Fruit fly (Drosophila melanogaster) whole organism, embryonic: ENCODE measurements around the gene Eig71Ec.

Source experiments
- ATbp ChIP-seq: fragments of 200-800 bp; sonication (Bioruptor generic); optimal IDR thresholded peaks from 2 replicates; lab custom pipeline; 2017; ENCODE audit warnings: missing biosample characterization, mild to moderate bottlenecking, missing genetic modification characterization, missing genetic modification reagents
- Atf6 ChIP-seq: fragments of 200-800 bp; sonication (Bioruptor generic); IDR thresholded peaks from 2 replicates; pipeline ENCODE4 v1.3.6; 2022; ENCODE audit warnings: missing biosample characterization, missing genetic modification characterization
- BtbVII ChIP-seq: fragments of 200-800 bp; sonication (Bioruptor generic); optimal IDR thresholded peaks from 3 replicates; lab custom pipeline; 2017; ENCODE audit warnings: missing biosample characterization, mild to moderate bottlenecking, missing genetic modification characterization
- CG10209 ChIP-seq: fragments of 200-800 bp; sonication (Bioruptor generic); optimal IDR thresholded peaks from 3 replicates; lab custom pipeline; 2017; ENCODE audit warnings: missing biosample characterization, mild to moderate bottlenecking, missing genetic modification characterization, missing genetic modification reagents
- CG11456 ChIP-seq: fragments of 200-800 bp; sonication (Bioruptor generic); IDR thresholded peaks from 3 replicates; pipeline ENCODE4 v1.3.6; 2022; ENCODE audit warnings: missing biosample characterization, missing genetic modification characterization
- CG13894 ChIP-seq: fragments of 200-800 bp; sonication (Bioruptor generic); optimal IDR thresholded peaks from 3 replicates; lab custom pipeline; 2018; ENCODE audit warnings: missing biosample characterization, mild to moderate bottlenecking, missing genetic modification characterization, moderate library complexity
- CG14014 ChIP-seq: fragments of 200-800 bp; sonication (Bioruptor generic); IDR thresholded peaks from 2 replicates; pipeline ENCODE4 v1.3.6; 2022; ENCODE audit warnings: missing biosample characterization, missing genetic modification characterization
- CG14667 ChIP-seq: fragments of 200-800 bp; sonication (Bioruptor generic); IDR thresholded peaks from 2 replicates; pipeline ENCODE4 v1.3.6; 2022; ENCODE audit warnings: missing biosample characterization, missing genetic modification characterization
- CG16815 ChIP-seq: fragments of 200-800 bp; sonication (Bioruptor generic); optimal IDR thresholded peaks from 3 replicates; lab custom pipeline; 2017; ENCODE audit warnings: missing biosample characterization, mild to moderate bottlenecking, missing genetic modification characterization
- CG16863 ChIP-seq: fragments of 200-800 bp; sonication (Bioruptor generic); optimal IDR thresholded peaks from 3 replicates; lab custom pipeline; 2016; ENCODE audit warnings: missing biosample characterization, missing genetic modification characterization
- CG17359 ChIP-seq: fragments of 200-800 bp; sonication (Bioruptor generic); optimal IDR thresholded peaks from 3 replicates; lab custom pipeline; 2018; ENCODE audit warnings: missing biosample characterization, mild to moderate bottlenecking, missing genetic modification characterization, moderate library complexity
- CG17829 ChIP-seq: fragments of 200-800 bp; optimal IDR thresholded peaks from 2 replicates; lab custom pipeline; 2019; ENCODE audit warnings: missing biosample characterization, mild to moderate bottlenecking, missing genetic modification characterization, moderate library complexity
- CG18262 ChIP-seq: fragments of 200-800 bp; optimal IDR thresholded peaks from 3 replicates; lab custom pipeline; 2019; ENCODE audit warnings: missing biosample characterization, mild to moderate bottlenecking, missing genetic modification characterization, moderate library complexity
- CG2199 ChIP-seq: fragments of 200-800 bp; sonication (Bioruptor generic); IDR thresholded peaks from 3 replicates; pipeline ENCODE4 v1.3.6; 2022; ENCODE audit warnings: missing biosample characterization, missing genetic modification characterization
- CG2889 ChIP-seq: fragments of 200-800 bp; sonication (Bioruptor generic); IDR thresholded peaks from 3 replicates; pipeline ENCODE4 v1.3.6; 2022; ENCODE audit warnings: missing biosample characterization, missing genetic modification characterization
- CG33557 ChIP-seq: fragments of 200-800 bp; sonication (Bioruptor generic); optimal IDR thresholded peaks from 2 replicates; lab custom pipeline; 2019; ENCODE audit warnings: missing biosample characterization, mild to moderate bottlenecking, missing genetic modification characterization, moderate library complexity
- CG3407 ChIP-seq: fragments of 200-800 bp; sonication (Bioruptor generic); optimal IDR thresholded peaks from 2 replicates; lab custom pipeline; 2018; ENCODE audit warnings: missing biosample characterization, mild to moderate bottlenecking, missing genetic modification characterization
- CG34376 ChIP-seq: fragments of 200-800 bp; sonication (Bioruptor generic); optimal IDR thresholded peaks from 2 replicates; lab custom pipeline; 2018; ENCODE audit warnings: missing biosample characterization, mild to moderate bottlenecking, missing genetic modification characterization
- CG4282 ChIP-seq: fragments of 200-800 bp; sonication (Bioruptor generic); optimal IDR thresholded peaks from 2 replicates; lab custom pipeline; 2016; ENCODE audit warnings: missing biosample characterization, missing genetic modification characterization
- CG6254 ChIP-seq: fragments of 200-800 bp; sonication (Bioruptor generic); optimal IDR thresholded peaks from 3 replicates; lab custom pipeline; 2017; ENCODE audit warnings: mild to moderate bottlenecking, missing biosample characterization, missing genetic modification reagents, missing genetic modification characterization
- CG8290 ChIP-seq, 3 experiments: fragments of 200-800 bp; sonication (Bioruptor generic); optimal IDR thresholded peaks; 2 replicates each; lab custom pipeline; 2016 to 2019; ENCODE audit warnings: missing biosample characterization in 3 of 3, missing genetic modification characterization in 3 of 3, mild to moderate bottlenecking in 2 of 3, moderate library complexity in 1 of 3
- CG8924 ChIP-seq: fragments of 200-800 bp; optimal IDR thresholded peaks from 3 replicates; lab custom pipeline; 2019; ENCODE audit warnings: missing biosample characterization, mild to moderate bottlenecking, missing genetic modification characterization, moderate library complexity
- Deaf1 ChIP-seq: fragments of 200-800 bp; optimal IDR thresholded peaks from 3 replicates; lab custom pipeline; 2019; ENCODE audit warnings: missing biosample characterization, mild to moderate bottlenecking, missing genetic modification characterization, moderate library complexity
- Dip3 ChIP-seq: fragments of 200-800 bp; sonication (Bioruptor generic); optimal IDR thresholded peaks from 3 replicates; lab custom pipeline; 2016; ENCODE audit warnings: missing biosample characterization, missing genetic modification characterization
- Dp ChIP-seq: fragments of 200-800 bp; sonication (Bioruptor generic); optimal IDR thresholded peaks from 2 replicates; lab custom pipeline; 2018; ENCODE audit warnings: missing biosample characterization, mild to moderate bottlenecking, missing genetic modification characterization, moderate library complexity
- Ets97D ChIP-seq: fragments of 200-800 bp; sonication (Bioruptor generic); optimal IDR thresholded peaks from 3 replicates; lab custom pipeline; 2016; ENCODE audit warnings: missing biosample characterization, missing genetic modification characterization
- Fer1 ChIP-seq: fragments of 200-800 bp; sonication (Bioruptor generic); optimal IDR thresholded peaks from 2 replicates; lab custom pipeline; 2017; ENCODE audit warnings: missing biosample characterization, mild to moderate bottlenecking, missing genetic modification characterization
- Gug ChIP-seq: fragments of 200-800 bp; sonication (Bioruptor generic); IDR thresholded peaks from 4 replicates; pipeline ENCODE4 v1.3.6; 2022; ENCODE audit warnings: missing biosample characterization, missing genetic modification characterization
- HLH3B ChIP-seq: fragments of 200-800 bp; sonication (Bioruptor generic); IDR thresholded peaks from 2 replicates; pipeline ENCODE4 v1.3.6; 2022; ENCODE audit warnings: missing biosample characterization, missing genetic modification characterization
- Hr51 ChIP-seq, 2 experiments: fragments of 200-800 bp; sonication (Bioruptor generic); optimal IDR thresholded peaks; 2 replicates in 1 of 2; 3 replicates in 1 of 2; lab custom pipeline; 2016 to 2018; ENCODE audit warnings: missing biosample characterization in 2 of 2, missing genetic modification characterization in 2 of 2, mild to moderate bottlenecking in 1 of 2, moderate library complexity in 1 of 2
- NC2β ChIP-seq: fragments of 200-800 bp; sonication (Bioruptor generic); optimal IDR thresholded peaks from 2 replicates; lab custom pipeline; 2016; ENCODE audit warnings: missing biosample characterization, missing genetic modification characterization
- Rfx ChIP-seq: fragments of 200-800 bp; sonication (Bioruptor generic); IDR thresholded peaks from 2 replicates; pipeline ENCODE4 v1.3.6; 2022; ENCODE audit warnings: missing biosample characterization, missing genetic modification characterization
- Sox100B ChIP-seq: fragments of 200-800 bp; sonication (Bioruptor generic); optimal IDR thresholded peaks from 3 replicates; lab custom pipeline; 2018; ENCODE audit warnings: missing biosample characterization, mild to moderate bottlenecking, missing genetic modification characterization
- Tbp ChIP-seq: fragments of >200 bp; optimal IDR thresholded peaks from 2 replicates; lab custom pipeline; 2018; ENCODE audit warnings: missing biosample characterization, missing genetic modification characterization
- btn ChIP-seq: fragments of 200-800 bp; sonication (Bioruptor generic); optimal IDR thresholded peaks from 2 replicates; lab custom pipeline; 2016; ENCODE audit warnings: missing biosample characterization, missing genetic modification characterization
- da ChIP-seq: fragments of 200-800 bp; sonication (Bioruptor generic); optimal IDR thresholded peaks from 2 replicates; lab custom pipeline; 2016; ENCODE audit warnings: missing biosample characterization, missing genetic modification characterization
- exex ChIP-seq: fragments of 200-800 bp; sonication (Bioruptor generic); optimal IDR thresholded peaks from 4 replicates; lab custom pipeline; 2018; ENCODE audit warnings: missing biosample characterization, mild to moderate bottlenecking, missing genetic modification characterization, moderate library complexity
- fd102C ChIP-seq: fragments of 200-800 bp; sonication (Bioruptor generic); optimal IDR thresholded peaks from 2 replicates; lab custom pipeline; 2018; ENCODE audit warnings: missing biosample characterization, mild to moderate bottlenecking, missing genetic modification characterization, moderate library complexity
- gfzf ChIP-seq: fragments of 200-800 bp; sonication (Bioruptor generic); optimal IDR thresholded peaks from 2 replicates; lab custom pipeline; 2016; ENCODE audit warnings: missing biosample characterization, mild to moderate bottlenecking, missing genetic modification characterization, moderate library complexity
- gt ChIP-seq: fragments of 200-800 bp; sonication (Bioruptor generic); IDR thresholded peaks from 2 replicates; pipeline ENCODE4 v1.3.6; 2022; ENCODE audit warnings: missing biosample characterization, missing genetic modification characterization
- insv ChIP-seq, 2 experiments: fragments of 200-800 bp; sonication (Bioruptor generic); optimal IDR thresholded peaks; 3 replicates each; lab custom pipeline; 2016 to 2018; ENCODE audit warnings: missing biosample characterization in 2 of 2, missing genetic modification characterization in 2 of 2
- nom ChIP-seq: fragments of 200-800 bp; sonication (Bioruptor generic); optimal IDR thresholded peaks from 2 replicates; lab custom pipeline; 2017; ENCODE audit warnings: missing biosample characterization, missing genetic modification characterization, mild to moderate bottlenecking, moderate library complexity, missing genetic modification reagents
- p53 ChIP-seq: fragments of 200-800 bp; sonication (Bioruptor generic); optimal IDR thresholded peaks from 2 replicates; lab custom pipeline; 2016; ENCODE audit warnings: missing biosample characterization, missing genetic modification characterization
- ro ChIP-seq: fragments of 200-800 bp; sonication (Bioruptor generic); IDR thresholded peaks from 2 replicates; pipeline ENCODE4 v1.3.6; 2022; ENCODE audit warnings: missing biosample characterization, missing genetic modification characterization
- sens-2 ChIP-seq: fragments of 200-800 bp; sonication (Bioruptor generic); IDR thresholded peaks from 2 replicates; pipeline ENCODE4 v1.3.6; 2022; ENCODE audit warnings: missing biosample characterization, missing genetic modification characterization
- seq ChIP-seq: fragments of 200-800 bp; sonication (Bioruptor generic); IDR thresholded peaks from 2 replicates; pipeline ENCODE4 v1.3.6; 2022; ENCODE audit warnings: missing biosample characterization, missing genetic modification characterization
- so ChIP-seq: fragments of 200-800 bp; sonication (Bioruptor generic); IDR thresholded peaks from 3 replicates; pipeline ENCODE4 v1.3.6; 2022; ENCODE audit warnings: missing biosample characterization, missing genetic modification characterization
- wdn ChIP-seq: fragments of 200-800 bp; sonication (Bioruptor generic); IDR thresholded peaks from 2 replicates; pipeline ENCODE4 v1.3.6; 2022; ENCODE audit warnings: missing biosample characterization, missing genetic modification characterization

Eig71Ec gene

DNA sequence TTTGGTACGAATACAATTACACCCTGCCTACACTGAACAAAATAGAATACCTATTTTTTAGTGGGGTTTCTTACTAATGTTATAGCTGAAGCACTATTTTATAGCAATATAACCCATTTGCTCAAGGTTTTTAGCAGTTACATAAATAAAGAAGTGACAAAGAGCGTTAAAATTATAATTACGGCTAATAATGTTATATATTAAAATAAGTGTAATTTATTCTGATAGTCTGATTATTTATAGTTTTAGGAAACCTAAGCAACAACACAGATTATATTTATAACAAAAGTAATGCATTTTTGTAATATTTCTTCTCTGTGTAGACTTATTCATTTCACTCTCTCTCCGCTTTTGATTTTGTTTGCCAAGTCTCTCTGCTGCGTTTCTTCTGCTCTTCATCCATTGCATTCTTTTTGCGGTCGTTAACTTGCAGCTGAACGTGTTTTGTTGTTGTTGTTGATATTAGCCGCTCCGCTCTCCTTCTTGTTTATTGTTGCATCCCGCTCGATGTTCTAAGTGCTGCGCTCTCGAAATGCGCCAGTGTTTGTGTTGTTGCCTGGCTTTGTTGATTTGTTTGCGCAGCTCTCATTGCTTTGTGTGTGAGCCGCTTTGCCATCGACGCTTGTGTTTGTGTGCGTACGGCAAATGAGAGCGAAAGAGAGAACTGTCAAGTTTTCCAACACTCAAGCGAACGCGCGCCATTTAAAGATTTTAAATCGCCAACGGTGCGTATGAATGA, 26.2 kb downstream of the Eig71Ec start (continued):
- no peak for TF ChIP-seq gfzf (GFP tag; lab: Kevin White, UChicago)
- no peak; the same call in 2 of the 3 replicates for TF ChIP-seq CG11456 (GFP tag; lab: Robert Waterston, UW)
- peak; percentile 92 for TF ChIP-seq ATbp (GFP tag; lab: Kevin White, UChicago)
- peak; percentile 87 for TF ChIP-seq CG6254 (GFP tag; lab: Kevin White, UChicago)
- TF ChIP-seq insv (GFP tag; optimal IDR thresholded peaks at IDR 0.05; lab: Kevin White, UChicago) = peak in 1 of 2 experiments; percentile 5
- peak; percentile 81 for TF ChIP-seq Rfx (GFP tag; lab: Robert Waterston, UW)
- no peak for TF ChIP-seq Ets97D
- TF ChIP-seq Atf6 (GFP tag; lab: Robert Waterston, UW) = peak; percentile 85
- peak; percentile 89 for TF ChIP-seq Dp
- peak; percentile 56 for TF ChIP-seq exex (tag; lab: Kevin White, UChicago)
- peak; percentile 60 for TF ChIP-seq CG33557
- TF ChIP-seq Dip3 = peak; percentile 15
- peak; percentile 25 for TF ChIP-seq CG13894
- TF ChIP-seq CG18262 = peak; percentile 96
- TF ChIP-seq BtbVII = peak; percentile 89
- peak; percentile 65; the same call in 3 of the 4 replicates for TF ChIP-seq Gug (GFP tag; lab: Robert Waterston, UW)
- TF ChIP-seq CG8924 = peak; percentile 95
- TF ChIP-seq CG4282 (GFP tag; lab: Kevin White, UChicago) = no peak
- no peak for TF ChIP-seq fd102C (GFP tag; lab: Kevin White, UChicago)
- peak in 1 of 2 experiments; percentile 95 for TF ChIP-seq Hr51 (GFP tag; optimal IDR thresholded peaks at IDR 0.05; lab: Kevin White, UChicago)
- peak; percentile 6 for TF ChIP-seq NC2β (GFP tag; lab: Kevin White, UChicago)
- peak; percentile 64 for TF ChIP-seq nom (GFP tag; lab: Kevin White, UChicago)
- peak; percentile 85 for TF ChIP-seq CG16815
- no peak for TF ChIP-seq btn (GFP tag; lab: Kevin White, UChicago)
- TF ChIP-seq Fer1 (GFP tag; lab: Kevin White, UChicago) = peak; percentile 80
- TF ChIP-seq HLH3B (GFP tag; lab: Robert Waterston, UW) = peak; percentile 78
- TF ChIP-seq seq = peak; percentile 69
- TF ChIP-seq da = no peak
- TF ChIP-seq gt (GFP tag; lab: Robert Waterston, UW) = peak; percentile 52
- TF ChIP-seq CG34376 (GFP tag; lab: Kevin White, UChicago) = no peak
- peak; percentile 57; the same call in 1 of the 3 replicates for TF ChIP-seq so
- peak; percentile 93 for TF ChIP-seq CG17359 (tag; lab: Kevin White, UChicago)
- peak; percentile 70 for TF ChIP-seq CG8290 (GFP tag; optimal IDR thresholded peaks at IDR 0.05; lab: Kevin White, UChicago)
- peak in 1 of 2 experiments; percentile 28 for TF ChIP-seq CG8290 (tag; optimal IDR thresholded peaks at IDR 0.05; lab: Kevin White, UChicago)
- peak; percentile 48; the same call in 1 of the 2 replicates for TF ChIP-seq wdn (GFP tag; lab: Robert Waterston, UW)
- TF ChIP-seq p53 = no peak
- no peak for TF ChIP-seq CG16863 (GFP tag; lab: Kevin White, UChicago)
- TF ChIP-seq CG3407 (GFP tag; lab: Kevin White, UChicago) = peak; percentile 86
- TF ChIP-seq Sox100B = peak; percentile 97
- peak; percentile 92 for TF ChIP-seq CG10209 (GFP tag; lab: Kevin White, UChicago)
- TF ChIP-seq CG17829 (tag; lab: Kevin White, UChicago) = peak; percentile 91
- peak; percentile 74; the same call in 1 of the 2 replicates for TF ChIP-seq CG14667
- peak; percentile 76 for TF ChIP-seq Deaf1 (tag; lab: Kevin White, UChicago)
- TF ChIP-seq Tbp = no peak
- TF ChIP-seq CG2889 = peak; percentile 59
- TF ChIP-seq sens-2 (GFP tag; lab: Robert Waterston, UW) = peak; percentile 69
- TF ChIP-seq ro (GFP tag; lab: Robert Waterston, UW) = peak; percentile 62; the same call in 1 of the 2 replicates
- peak; percentile 76 for TF ChIP-seq CG14014 (GFP tag; lab: Robert Waterston, UW)
- 0 out of 3 replicates have a peak, but pooled peaks have one; percentile 13 for TF ChIP-seq CG2199 (GFP tag; lab: Robert Waterston, UW)
